Fruit fly (Drosophila melanogaster) whole organism, embryonic: Measurements from ENCODE around the gene Rpp21.

Source experiments
- Antp ChIP-seq: fragments of 200-800 bp; sonication (Bioruptor generic); optimal IDR thresholded peaks from 3 replicates; lab custom pipeline; 2016; ENCODE audit warnings: missing biosample characterization, missing genetic modification characterization
- CG11085 ChIP-seq: fragments of 200-800 bp; sonication (Bioruptor generic); IDR thresholded peaks from 2 replicates; pipeline ENCODE4 v1.3.6; 2022; ENCODE audit warnings: missing biosample characterization, missing genetic modification characterization
- CG11093 ChIP-seq: fragments of 200-800 bp; sonication (Bioruptor generic); IDR thresholded peaks from 3 replicates; pipeline ENCODE4 v1.3.6; 2022; ENCODE audit warnings: missing biosample characterization, missing genetic modification characterization
- CG12104 ChIP-seq: fragments of 200-800 bp; sonication (Bioruptor generic); optimal IDR thresholded peaks from 3 replicates; lab custom pipeline; 2016; ENCODE audit warnings: missing biosample characterization, missing genetic modification characterization
- CG12942 ChIP-seq: fragments of 200-800 bp; sonication (Bioruptor generic); optimal IDR thresholded peaks from 3 replicates; lab custom pipeline; 2016; ENCODE audit warnings: missing biosample characterization, missing genetic modification characterization
- CG14050 ChIP-seq: fragments of 200-800 bp; sonication (Bioruptor generic); IDR thresholded peaks from 3 replicates; pipeline ENCODE4 v1.3.6; 2022; ENCODE audit warnings: missing biosample characterization, missing genetic modification characterization
- CG15011 ChIP-seq: fragments of 200-800 bp; sonication (Bioruptor generic); optimal IDR thresholded peaks from 3 replicates; lab custom pipeline; 2018; ENCODE audit warnings: missing biosample characterization, mild to moderate bottlenecking, missing genetic modification characterization
- CG15696 ChIP-seq: fragments of 200-800 bp; sonication (Bioruptor generic); optimal IDR thresholded peaks from 2 replicates; lab custom pipeline; 2019; ENCODE audit warnings: missing biosample characterization, mild to moderate bottlenecking, missing genetic modification characterization, moderate library complexity
- CG1647 ChIP-seq: fragments of 200-800 bp; sonication (Bioruptor generic); optimal IDR thresholded peaks from 3 replicates; lab custom pipeline; 2016; ENCODE audit warnings: missing biosample characterization, missing genetic modification characterization
- CG2129 ChIP-seq: fragments of 200-800 bp; sonication (Bioruptor generic); IDR thresholded peaks from 2 replicates; pipeline ENCODE4 v1.3.6; 2022; ENCODE audit warnings: missing biosample characterization, missing genetic modification characterization; ENCODE audit not compliant: partially characterized antibody
- CG31441 ChIP-seq: fragments of 200-800 bp; sonication (Bioruptor generic); IDR thresholded peaks from 2 replicates; pipeline ENCODE4 v1.3.6; 2022; ENCODE audit warnings: missing biosample characterization, missing genetic modification characterization
- CG3995 ChIP-seq: fragments of 200-800 bp; sonication (Bioruptor generic); optimal IDR thresholded peaks from 3 replicates; lab custom pipeline; 2016; ENCODE audit warnings: missing biosample characterization, missing genetic modification characterization
- CG5953 ChIP-seq: fragments of 200-800 bp; sonication (Bioruptor generic); IDR thresholded peaks from 2 replicates; pipeline ENCODE4 v1.3.6; 2022; ENCODE audit warnings: missing biosample characterization, missing genetic modification characterization
- CG6175 ChIP-seq: fragments of 200-800 bp; sonication (Bioruptor generic); IDR thresholded peaks from 3 replicates; pipeline ENCODE4 v1.3.6; 2022; ENCODE audit warnings: missing biosample characterization, missing genetic modification characterization
- CG6654 ChIP-seq: fragments of 200-800 bp; sonication (Bioruptor generic); optimal IDR thresholded peaks from 2 replicates; lab custom pipeline; 2017; ENCODE audit warnings: missing biosample characterization, mild to moderate bottlenecking, missing genetic modification characterization
- CG7745 ChIP-seq: fragments of 200-800 bp; sonication (Bioruptor generic); optimal IDR thresholded peaks from 2 replicates; lab custom pipeline; 2018; ENCODE audit warnings: missing biosample characterization, mild to moderate bottlenecking, missing genetic modification characterization, moderate library complexity
- CG7839 ChIP-seq: fragments of 200-800 bp; sonication (Bioruptor generic); optimal IDR thresholded peaks from 3 replicates; lab custom pipeline; 2018; ENCODE audit warnings: missing biosample characterization, mild to moderate bottlenecking, missing genetic modification characterization, moderate library complexity
- CG7928 ChIP-seq: fragments of 200-800 bp; sonication (Bioruptor generic); optimal IDR thresholded peaks from 2 replicates; lab custom pipeline; 2017; ENCODE audit warnings: missing biosample characterization, mild to moderate bottlenecking, missing genetic modification characterization
- CG7987 ChIP-seq: fragments of 200-800 bp; sonication (Bioruptor generic); optimal IDR thresholded peaks from 2 replicates; lab custom pipeline; 2018; ENCODE audit warnings: missing biosample characterization, mild to moderate bottlenecking, missing genetic modification characterization, moderate library complexity
- CG9876 ChIP-seq: fragments of 200-800 bp; sonication (Bioruptor generic); optimal IDR thresholded peaks from 2 replicates; lab custom pipeline; 2016; ENCODE audit warnings: missing biosample characterization, missing genetic modification characterization
- Chrac-16 ChIP-seq: fragments of 200-800 bp; sonication (Bioruptor generic); optimal IDR thresholded peaks from 3 replicates; lab custom pipeline; 2016; ENCODE audit warnings: missing biosample characterization, missing genetic modification characterization
- Dip3 ChIP-seq: fragments of 200-800 bp; sonication (Bioruptor generic); optimal IDR thresholded peaks from 3 replicates; lab custom pipeline; 2016; ENCODE audit warnings: missing biosample characterization, missing genetic modification characterization
- Lim3 ChIP-seq: fragments of 200-800 bp; sonication (Bioruptor generic); IDR thresholded peaks from 2 replicates; pipeline ENCODE4 v1.3.6; 2022; ENCODE audit warnings: missing biosample characterization, missing genetic modification characterization
- Max ChIP-seq: fragments of 200-800 bp; sonication (Bioruptor generic); optimal IDR thresholded peaks from 2 replicates; lab custom pipeline; 2016; ENCODE audit warnings: missing biosample characterization, mild to moderate bottlenecking, missing genetic modification characterization
- NC2β ChIP-seq: fragments of 200-800 bp; sonication (Bioruptor generic); optimal IDR thresholded peaks from 2 replicates; lab custom pipeline; 2016; ENCODE audit warnings: missing biosample characterization, missing genetic modification characterization
- Optix ChIP-seq: fragments of 200-800 bp; sonication (Bioruptor generic); IDR thresholded peaks from 3 replicates; pipeline ENCODE4 v1.3.6; 2022; ENCODE audit warnings: missing biosample characterization, missing genetic modification characterization
- Rfx ChIP-seq: fragments of 200-800 bp; sonication (Bioruptor generic); IDR thresholded peaks from 2 replicates; pipeline ENCODE4 v1.3.6; 2022; ENCODE audit warnings: missing biosample characterization, missing genetic modification characterization
- Rx ChIP-seq: fragments of 200-800 bp; sonication (Bioruptor generic); IDR thresholded peaks from 2 replicates; pipeline ENCODE4 v1.3.6; 2022; ENCODE audit warnings: missing biosample characterization, missing genetic modification characterization
- Trl ChIP-seq, 3 experiments: fragments of >200 bp in 2 of 3; fragments of 200-800 bp in 1 of 3; sonication (Bioruptor generic) in 1 of 3; optimal IDR thresholded peaks; 2 replicates in 1 of 3; 3 replicates in 2 of 3; lab custom pipeline; 2016 to 2017; ENCODE audit warnings: missing biosample characterization in 1 of 3, missing genetic modification characterization in 1 of 3
- br ChIP-seq: fragments of >200 bp; optimal IDR thresholded peaks from 2 replicates; lab custom pipeline; 2017
- caup ChIP-seq: fragments of 200-800 bp; sonication (Bioruptor generic); optimal IDR thresholded peaks from 3 replicates; lab custom pipeline; 2017; ENCODE audit warnings: missing biosample characterization, mild to moderate bottlenecking, missing genetic modification characterization, moderate library complexity; ENCODE audit not compliant: severe bottlenecking
- crp ChIP-seq, 2 experiments: fragments of 200-800 bp; sonication (Bioruptor generic); optimal IDR thresholded peaks; 2 replicates in 1 of 2; 3 replicates in 1 of 2; lab custom pipeline; 2017; ENCODE audit warnings: missing biosample characterization in 2 of 2, missing genetic modification characterization in 2 of 2, mild to moderate bottlenecking in 1 of 2, moderate library complexity in 1 of 2
- da ChIP-seq: fragments of 200-800 bp; sonication (Bioruptor generic); optimal IDR thresholded peaks from 2 replicates; lab custom pipeline; 2016; ENCODE audit warnings: missing biosample characterization, missing genetic modification characterization
- dan ChIP-seq: fragments of 200-800 bp; sonication (Bioruptor generic); IDR thresholded peaks from 2 replicates; pipeline ENCODE4 v1.3.6; 2022; ENCODE audit warnings: missing biosample characterization, missing genetic modification characterization
- esg ChIP-seq: fragments of 200-800 bp; sonication (Bioruptor generic); conservative IDR thresholded peaks from 2 replicates; pipeline ENCODE4 v1.3.6; 2022; ENCODE audit warnings: missing biosample characterization, missing genetic modification characterization
- fd102C ChIP-seq: fragments of 200-800 bp; sonication (Bioruptor generic); optimal IDR thresholded peaks from 2 replicates; lab custom pipeline; 2018; ENCODE audit warnings: missing biosample characterization, mild to moderate bottlenecking, missing genetic modification characterization, moderate library complexity
- gem ChIP-seq: fragments of 200-800 bp; sonication (Bioruptor generic); optimal IDR thresholded peaks from 2 replicates; lab custom pipeline; 2019; ENCODE audit warnings: missing biosample characterization, mild to moderate bottlenecking, missing genetic modification characterization, moderate library complexity
- ken ChIP-seq: fragments of 200-800 bp; sonication (Bioruptor generic); IDR thresholded peaks from 3 replicates; pipeline ENCODE4 v1.3.6; 2022; ENCODE audit warnings: missing biosample characterization, missing genetic modification characterization
- mirr ChIP-seq: fragments of 200-800 bp; sonication (Bioruptor generic); optimal IDR thresholded peaks from 3 replicates; lab custom pipeline; 2018; ENCODE audit warnings: missing biosample characterization, mild to moderate bottlenecking, missing genetic modification characterization
- nmo ChIP-seq: fragments of 200-800 bp; sonication (Bioruptor generic); optimal IDR thresholded peaks from 2 replicates; lab custom pipeline; 2018; ENCODE audit warnings: missing biosample characterization, mild to moderate bottlenecking, missing genetic modification characterization, moderate library complexity
- pb ChIP-seq: fragments of 200-800 bp; sonication (Bioruptor generic); optimal IDR thresholded peaks from 3 replicates; lab custom pipeline; 2016; ENCODE audit warnings: missing biosample characterization, missing genetic modification characterization
- prd ChIP-seq, 3 experiments: fragments of >200 bp in 2 of 3; fragments of 200-800 bp in 1 of 3; sonication (Bioruptor generic) in 1 of 3; optimal IDR thresholded peaks in 2 of 3; IDR thresholded peaks in 1 of 3; 2 replicates in 2 of 3; 3 replicates in 1 of 3; pipeline versions ENCODE4 v1.3.6 to Lab custom; 2017 to 2022; ENCODE audit warnings: missing biosample characterization in 1 of 3, missing genetic modification characterization in 1 of 3
- repo ChIP-seq: fragments of 200-800 bp; sonication (Bioruptor generic); optimal IDR thresholded peaks from 2 replicates; lab custom pipeline; 2016; ENCODE audit warnings: missing biosample characterization, missing genetic modification characterization
- run ChIP-seq: fragments of 200-800 bp; sonication (Bioruptor generic); optimal IDR thresholded peaks from 3 replicates; lab custom pipeline; 2018; ENCODE audit warnings: missing biosample characterization, mild to moderate bottlenecking, missing genetic modification characterization
- sens ChIP-seq: fragments of 200-800 bp; sonication (Bioruptor generic); peaks from one replicate; lab custom pipeline; 2016; ENCODE audit warnings: missing biosample characterization, missing genetic modification characterization
- ssp ChIP-seq: fragments of 200-800 bp; sonication (Bioruptor generic); IDR thresholded peaks from 2 replicates; pipeline ENCODE4 v1.3.6; 2022; ENCODE audit warnings: missing biosample characterization, missing genetic modification characterization
- vnd ChIP-seq: fragments of 200-800 bp; sonication (Bioruptor generic); IDR thresholded peaks from 3 replicates; pipeline ENCODE4 v1.3.6; 2022; ENCODE audit warnings: missing biosample characterization, missing genetic modification characterization; ENCODE audit not compliant: partially characterized antibody
- zen2 ChIP-seq: fragments of 200-800 bp; sonication (Bioruptor generic); IDR thresholded peaks from 3 replicates; pipeline ENCODE4 v1.3.6; 2022; ENCODE audit warnings: missing biosample characterization, missing genetic modification characterization; ENCODE audit not compliant: partially characterized antibody

Rpp21 gene

DNA sequence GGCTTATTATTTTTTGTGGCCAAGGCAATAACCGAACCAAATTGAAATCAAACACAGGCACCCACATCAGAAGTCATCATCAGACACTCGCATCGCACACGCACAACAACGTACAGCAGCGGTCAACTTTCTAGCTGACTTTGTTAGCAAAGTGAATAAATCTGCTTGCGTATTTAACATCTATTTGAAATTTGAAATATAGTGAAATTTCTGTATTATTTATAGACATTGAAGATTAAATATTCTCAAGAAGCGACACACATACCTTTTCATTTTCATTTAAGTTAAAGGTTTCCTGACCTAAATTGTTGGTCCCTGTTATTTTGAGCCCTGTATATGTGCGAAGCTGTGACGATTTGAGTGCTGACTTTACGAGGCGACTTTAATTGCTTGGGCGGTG lies 31.7 kb upstream of the Rpp21 start (continued):
- no peak for TF ChIP-seq CG15011 (GFP tag; lab: Kevin White, UChicago)
- no peak for TF ChIP-seq Lim3 (GFP tag; lab: Robert Waterston, UW)
- TF ChIP-seq Rx (GFP tag; lab: Robert Waterston, UW), result no peak
- TF ChIP-seq Max (GFP tag; lab: Kevin White, UChicago), result no peak
- TF ChIP-seq CG2129 (GFP tag; lab: Robert Waterston, UW), result no peak
- no peak for TF ChIP-seq CG1647 (GFP tag; lab: Kevin White, UChicago)
- no peak for TF ChIP-seq Rfx (GFP tag; lab: Robert Waterston, UW)
- TF ChIP-seq CG3995, result no peak
- TF ChIP-seq CG14050 (GFP tag; lab: Robert Waterston, UW), result no peak
- TF ChIP-seq Antp, result no peak
- TF ChIP-seq repo, result no peak
- no peak for TF ChIP-seq CG7745
- TF ChIP-seq crp (GFP tag; optimal IDR thresholded peaks at IDR 0.05; lab: Kevin White, UChicago), result no peak
- TF ChIP-seq sens (GFP tag; lab: Kevin White, UChicago), result peak; percentile 71
- TF ChIP-seq zen2 (GFP tag; lab: Robert Waterston, UW), result no peak
- peak; percentile 13 for TF ChIP-seq gem (tag; lab: Kevin White, UChicago)
- no peak for TF ChIP-seq Optix (GFP tag; lab: Robert Waterston, UW)
- TF ChIP-seq prd (optimal IDR thresholded peaks at IDR 0.05; lab: Kevin White, UChicago), result no peak
- no peak for TF ChIP-seq prd (GFP tag; IDR thresholded peaks at IDR 0.05; lab: Robert Waterston, UW)
- TF ChIP-seq CG7987, result no peak
- 0 out of 2 replicates have a peak, but pooled peaks have one; percentile 9 for TF ChIP-seq CG31441 (GFP tag; lab: Robert Waterston, UW)
- TF ChIP-seq ssp (GFP tag; lab: Robert Waterston, UW), result no peak
- no peak for TF ChIP-seq vnd (GFP tag; lab: Robert Waterston, UW)
- TF ChIP-seq nmo (GFP tag; lab: Kevin White, UChicago), result peak; percentile 11
- no peak for TF ChIP-seq dan (GFP tag; lab: Robert Waterston, UW)
- TF ChIP-seq br (lab: Kevin White, UChicago), result no peak
- no peak for TF ChIP-seq CG11093 (GFP tag; lab: Robert Waterston, UW)
- no peak for TF ChIP-seq pb (GFP tag; lab: Kevin White, UChicago)
- 0 out of 2 replicates have a peak, but pooled peaks have one; percentile 8 for TF ChIP-seq esg (GFP tag; lab: Robert Waterston, UW)
- TF ChIP-seq mirr (GFP tag; lab: Kevin White, UChicago), result no peak
- TF ChIP-seq caup (GFP tag; lab: Kevin White, UChicago), result no peak
- no peak for TF ChIP-seq CG12942
- no peak for TF ChIP-seq CG5953
- no peak for TF ChIP-seq run (tag; lab: Kevin White, UChicago)
- peak; percentile 14 for TF ChIP-seq CG7839 (tag; lab: Kevin White, UChicago)
- TF ChIP-seq CG7928, result no peak
- no peak for TF ChIP-seq NC2β
- TF ChIP-seq Trl (optimal IDR thresholded peaks at IDR 0.05; lab: Kevin White, UChicago), result no peak
- no peak for TF ChIP-seq Trl (GFP tag; optimal IDR thresholded peaks at IDR 0.05; lab: Kevin White, UChicago)
- no peak for TF ChIP-seq Dip3 (GFP tag; lab: Kevin White, UChicago)
- no peak for TF ChIP-seq CG6654 (GFP tag; lab: Kevin White, UChicago)
- TF ChIP-seq ken (GFP tag; lab: Robert Waterston, UW), result no peak
- TF ChIP-seq CG6175 (GFP tag; lab: Robert Waterston, UW), result no peak
- no peak for TF ChIP-seq CG15696 (tag; lab: Kevin White, UChicago)
- TF ChIP-seq CG11085 (GFP tag; lab: Robert Waterston, UW), result no peak
- TF ChIP-seq da (GFP tag; lab: Kevin White, UChicago), result no peak
- no peak for TF ChIP-seq Chrac-16 (GFP tag; lab: Kevin White, UChicago)
- no peak for TF ChIP-seq CG9876 (GFP tag; lab: Kevin White, UChicago)
- no peak for TF ChIP-seq CG12104 (GFP tag; lab: Kevin White, UChicago)
- no peak for TF ChIP-seq fd102C (GFP tag; lab: Kevin White, UChicago)
- TF ChIP-seq, all 482 proteins: peak for 13
